Worm (Caenorhabditis elegans): ENCODE measurements around the gene F25E5.1.
"Not testable (repeated sequence)": the region's sequence is repeated elsewhere in the genome, so short reads cannot be mapped to it uniquely, and the experiment has no call there.

Gene F25E5.1

ce11 chrV:7504271-7504670, 38.6 kb downstream of the F25E5.1 start, which contains the start of gene srh-229:
TSS of gene srh-229 (minus strand) at chrV:7504371.
- no peak for TF ChIP-seq ceh-16 (tag; optimal IDR thresholded peaks at IDR 0.05)
- TF ChIP-seq ztf-1 (GFP tag; conservative IDR thresholded peaks at IDR 0.05): no peak
- no peak for TF ChIP-seq mab-5 (tag; optimal IDR thresholded peaks at IDR 0.05)
- no peak for TF ChIP-seq unc-62 (GFP tag; optimal IDR thresholded peaks at IDR 0.05)
- no peak for TF ChIP-seq unc-39 (tag; optimal IDR thresholded peaks at IDR 0.05)
- no peak for TF ChIP-seq lin-39 (tag; optimal IDR thresholded peaks at IDR 0.05)
- no peak for TF ChIP-seq zag-1 (tag; optimal IDR thresholded peaks at IDR 0.05)
- no peak for TF ChIP-seq unc-55 (GFP tag; optimal IDR thresholded peaks at IDR 0.05)
- no peak for TF ChIP-seq lin-13 (GFP tag; optimal IDR thresholded peaks at IDR 0.05)

ce11 chrV:7506207-7506606, 40.5 kb downstream of the F25E5.1 start:
- no peak for TF ChIP-seq ama-1 (optimal IDR thresholded peaks at IDR 0.05)
- TF ChIP-seq Y55F3AM.14 (GFP tag; optimal IDR thresholded peaks at IDR 0.05): no peak
- peak; percentile 34 for TF ChIP-seq sma-9 (GFP tag; optimal IDR thresholded peaks at IDR 0.05)
- no peak for TF ChIP-seq sma-9 (tag; optimal IDR thresholded peaks at IDR 0.05)
- no peak for TF ChIP-seq ZK546.5 (tag; optimal IDR thresholded peaks at IDR 0.05)
- TF ChIP-seq ztf-1 (GFP tag; conservative IDR thresholded peaks at IDR 0.05): no peak
- no peak for TF ChIP-seq dmd-4 (tag; optimal IDR thresholded peaks at IDR 0.05)
- TF ChIP-seq elt-1 (tag; optimal IDR thresholded peaks at IDR 0.05): no peak
- TF ChIP-seq nhr-77 (tag; optimal IDR thresholded peaks at IDR 0.05): no peak
- TF ChIP-seq nhr-21 (tag; optimal IDR thresholded peaks at IDR 0.05): peak; percentile 10
- no peak for TF ChIP-seq lin-13 (GFP tag; optimal IDR thresholded peaks at IDR 0.05)
- no peak for TF ChIP-seq nhr-237 (tag; optimal IDR thresholded peaks at IDR 0.05)
- no peak for TF ChIP-seq mdl-1 (tag; optimal IDR thresholded peaks at IDR 0.05)
- no peak for TF ChIP-seq nhr-12 (tag; optimal IDR thresholded peaks at IDR 0.05)
- TF ChIP-seq F13H6.1 (tag; optimal IDR thresholded peaks at IDR 0.05): no peak

- TF ChIP-seq sma-9 (GFP tag; optimal IDR thresholded peaks at IDR 0.05): peak; percentile 1
- no peak for TF ChIP-seq sma-9 (tag; optimal IDR thresholded peaks at IDR 0.05)
- TF ChIP-seq dmd-4 (tag; optimal IDR thresholded peaks at IDR 0.05): no peak
These were observed 42.9 kb downstream of the F25E5.1 start, which contains the start of the genes str-31 and nhr-172 for ce11 chrV:7508566-7509044. TSS of gene str-31 (minus strand) at chrV:7508666. TSS of gene nhr-172 (plus strand) at chrV:7508994.

ce11 chrV:7511465-7511864, 45.8 kb downstream of the F25E5.1 start, which contains the start of gene nhr-171:
TSS of gene nhr-171 (plus strand) at chrV:7511765.
- TF ChIP-seq elt-3, F13H6.1, nhr-12 (tag; optimal IDR thresholded peaks at IDR 0.05): not testable (repeated sequence)

ce11 chrV:7514939-7515338, 49.3 kb downstream of the F25E5.1 start, which contains the start of gene srb-18:
TSS of gene srb-18 (plus strand) at chrV:7515239.
- TF ChIP-seq nhr-21 (tag; optimal IDR thresholded peaks at IDR 0.05) (no peak), nhr-237 (tag; optimal IDR thresholded peaks at IDR 0.05) (no peak), zag-1 (tag; optimal IDR thresholded peaks at IDR 0.05) (no peak), skn-1 (tag; optimal IDR thresholded peaks at IDR 0.05) (no peak), lin-13 (GFP tag; optimal IDR thresholded peaks at IDR 0.05) (no peak), gmeb-1 (tag; optimal IDR thresholded peaks at IDR 0.05) (no peak), nhr-23 (tag; optimal IDR thresholded peaks at IDR 0.05) (no peak), sma-3 (GFP tag; optimal IDR thresholded peaks at IDR 0.05) (no peak), nhr-10 (tag; optimal IDR thresholded peaks at IDR 0.05) (no peak)

ce11 chrV:7520077-7520476, 54.4 kb downstream of the F25E5.1 start, which contains the start of gene srb-19:
TSS of gene srb-19 (minus strand) at chrV:7520177.
- TF ChIP-seq ztf-11 (tag; optimal IDR thresholded peaks at IDR 0.05) (no peak), C34F6.9 (tag; optimal IDR thresholded peaks at IDR 0.05) (no peak), unc-62 (GFP tag; optimal IDR thresholded peaks at IDR 0.05) (no peak)
